Worm (Caenorhabditis elegans) whole organism, dauer: Measurements from ENCODE around the gene nhr-97.

Source experiments
- unc-62 ChIP-seq: sonication (generic microtip); optimal IDR thresholded peaks from 2 replicates; lab custom pipeline; 2017; ENCODE audit warnings: missing biosample characterization, missing genetic modification reagents, missing genetic modification characterization

The nhr-97 gene

ce11 chrIV:9772096-9772720 lies 14.8 kb downstream of the nhr-97 start, which contains the start of gene cav-1:
Gene cav-1 (plus strand): TSS chrIV:9772510.
- TF ChIP-seq unc-62: no peak

DNA sequence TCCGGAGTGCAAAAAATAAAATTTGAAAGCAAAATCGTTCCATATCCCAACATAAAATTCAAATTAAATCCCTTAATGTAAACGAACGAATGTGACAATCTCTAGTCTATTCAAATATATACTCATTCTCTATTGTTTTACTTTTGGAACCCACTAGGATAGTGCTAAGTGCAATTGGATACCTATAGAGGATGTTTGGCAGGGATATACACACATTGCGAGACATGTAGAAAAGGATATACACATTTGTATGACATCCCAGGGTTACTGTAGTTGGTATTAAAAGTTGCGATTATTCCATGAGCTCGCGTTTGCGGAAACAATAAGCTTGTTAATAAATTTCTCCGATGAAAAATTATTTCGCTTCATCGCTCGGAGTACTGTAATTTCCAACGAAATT lies 16.0 kb downstream of the nhr-97 start:
- TF ChIP-seq unc-62: no peak

- TF ChIP-seq unc-62: no peak
Measured at ce11 chrIV:9777535-9777934, 20.1 kb downstream of the nhr-97 start, which contains the start of gene sna-2. Gene sna-2 (minus strand): TSS chrIV:9777634.

DNA sequence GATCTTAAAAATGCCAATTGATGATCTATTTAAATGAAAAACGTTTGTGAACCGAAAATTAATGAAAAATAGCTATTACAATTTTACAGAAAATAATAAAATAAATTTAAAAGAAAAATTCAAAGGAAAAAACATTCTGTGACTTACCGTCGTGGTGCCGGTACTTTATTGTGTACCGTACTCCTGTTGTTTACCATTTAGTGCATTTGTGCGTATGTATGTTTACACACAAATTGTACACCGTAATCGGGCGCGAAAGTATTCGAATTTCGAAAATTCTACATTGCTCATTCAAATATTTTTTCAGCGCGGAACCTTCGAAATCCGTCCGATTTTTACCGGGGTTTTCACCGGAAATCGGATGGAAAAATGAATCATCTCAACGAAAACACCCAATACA lies 20.6 kb downstream of the nhr-97 start, which contains the start of gene T13F2.6:
TSS of gene T13F2.6 (plus strand) at position 306 of the 400 bp plus-strand sequence.
- no peak for TF ChIP-seq unc-62

- no peak for TF ChIP-seq unc-62
Measured at ce11 chrIV:9784689-9785088, 27.2 kb downstream of the nhr-97 start, which contains the start of gene sre-4. Gene sre-4 (minus strand): TSS chrIV:9784789.

- TF ChIP-seq unc-62: no peak
Measured at ce11 chrIV:9789496-9789895, 32.1 kb downstream of the nhr-97 start, which contains the start of gene T13F2.4. Gene T13F2.4 (plus strand): TSS chrIV:9789796.

DNA sequence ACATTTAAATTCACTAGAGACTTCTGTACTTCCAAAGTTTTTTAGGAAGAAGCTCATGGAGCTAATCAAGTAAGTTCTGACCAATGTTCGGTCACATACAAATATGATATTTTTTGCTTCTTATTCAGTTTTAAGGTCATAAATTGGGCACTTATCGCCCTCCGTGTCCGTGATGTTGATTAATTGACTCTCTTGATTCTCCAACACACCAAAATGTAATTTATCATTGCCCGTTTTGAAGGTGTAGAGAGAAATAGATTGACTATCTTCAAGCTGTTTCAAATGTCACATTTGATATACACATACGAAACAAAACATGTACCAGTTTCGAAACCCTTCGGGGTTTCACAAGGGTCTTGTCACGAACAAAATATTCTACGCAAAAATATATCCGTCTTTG lies 33.3 kb downstream of the nhr-97 start:
- no peak for TF ChIP-seq unc-62

DNA sequence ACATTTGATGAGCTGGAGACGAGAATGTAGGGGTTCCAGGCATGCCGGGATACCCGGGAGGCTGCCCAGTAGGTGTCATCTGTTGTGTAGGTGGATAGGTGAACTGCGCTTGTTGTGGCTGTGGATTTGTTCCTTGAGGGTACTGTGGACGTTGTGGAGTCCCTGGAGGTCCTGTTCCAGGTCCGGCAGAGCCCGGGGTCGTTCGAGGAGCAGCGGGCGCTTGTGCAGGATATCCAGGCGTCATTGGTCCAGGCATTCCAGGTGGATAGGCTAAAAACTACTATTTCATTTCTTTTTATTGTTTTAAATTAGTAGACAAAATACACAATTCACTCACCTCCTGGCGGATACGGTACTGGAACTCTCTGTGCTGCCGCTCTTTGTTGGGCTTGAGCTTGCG lies 37.8 kb downstream of the nhr-97 start:
- TF ChIP-seq unc-62: no peak

DNA sequence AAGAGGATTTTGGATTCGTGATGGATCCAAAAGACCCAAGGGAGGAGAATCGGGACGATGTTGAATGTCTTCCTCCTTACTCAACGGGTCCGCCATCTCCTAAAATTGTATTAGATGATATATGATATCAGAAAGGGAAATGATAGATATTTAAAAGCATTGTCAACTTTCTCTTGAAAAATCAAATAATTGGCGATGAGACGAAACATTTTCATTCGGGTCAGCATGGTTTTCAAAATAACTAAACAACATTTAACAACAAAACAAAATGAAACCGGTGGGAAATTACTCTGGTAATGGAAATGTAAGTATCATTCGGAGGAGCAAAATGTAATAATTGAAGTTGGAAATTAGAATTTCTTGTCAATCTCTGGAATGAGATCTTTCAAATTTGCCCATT lies 39.1 kb downstream of the nhr-97 start, which contains the start of gene pis-1:
TSS of gene pis-1 (minus strand) at position 101 of the 400 bp plus-strand sequence.
- no peak for TF ChIP-seq unc-62

ce11 chrIV:9797304-9798003 lies 40.0 kb downstream of the nhr-97 start, which contains the start of gene T13F2.2:
Gene T13F2.2 (minus strand): TSS chrIV:9797354.
- no peak for TF ChIP-seq unc-62

DNA sequence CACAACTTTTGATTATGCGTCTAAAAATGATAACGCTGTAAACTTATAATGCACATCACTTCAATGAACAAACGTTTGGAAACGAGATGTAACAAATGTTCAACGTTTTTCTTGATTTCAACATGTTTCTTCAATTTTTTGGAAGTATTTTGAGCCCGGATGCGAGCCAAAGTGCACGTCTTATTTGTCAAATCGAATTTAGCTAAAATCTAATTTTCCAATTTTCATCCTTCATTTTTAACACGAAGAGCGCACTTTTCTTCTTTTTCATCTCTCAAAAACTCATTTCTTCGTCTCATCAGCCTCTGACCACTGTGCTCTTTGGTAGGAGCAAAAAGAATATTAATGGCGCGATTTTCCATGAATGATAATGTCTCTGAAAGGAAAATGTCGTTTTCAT lies 40.9 kb downstream of the nhr-97 start:
- no peak for TF ChIP-seq unc-62

ce11 chrIV:9799129-9799528 lies 41.7 kb downstream of the nhr-97 start, which contains the start of gene fat-4:
Gene fat-4 (plus strand): TSS chrIV:9799429.
- TF ChIP-seq unc-62: no peak

DNA sequence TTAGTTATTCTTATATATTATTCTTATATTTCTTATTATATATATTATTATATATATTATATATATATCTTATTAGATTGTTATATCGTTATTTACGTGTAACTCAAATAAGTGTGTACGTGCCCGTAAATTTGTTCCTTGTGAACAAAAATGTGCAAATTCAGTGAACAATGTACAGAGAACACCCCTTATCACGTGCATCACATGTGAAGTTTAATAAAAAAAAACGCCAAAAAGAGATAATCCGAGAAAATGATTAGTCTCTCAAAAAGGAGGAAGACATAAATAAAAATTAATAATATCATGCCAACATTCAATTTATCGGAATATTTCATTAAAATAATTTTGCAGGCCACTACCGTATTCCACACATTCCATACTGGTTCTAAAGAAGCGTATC lies 42.2 kb downstream of the nhr-97 start:
- TF ChIP-seq unc-62: no peak

DNA sequence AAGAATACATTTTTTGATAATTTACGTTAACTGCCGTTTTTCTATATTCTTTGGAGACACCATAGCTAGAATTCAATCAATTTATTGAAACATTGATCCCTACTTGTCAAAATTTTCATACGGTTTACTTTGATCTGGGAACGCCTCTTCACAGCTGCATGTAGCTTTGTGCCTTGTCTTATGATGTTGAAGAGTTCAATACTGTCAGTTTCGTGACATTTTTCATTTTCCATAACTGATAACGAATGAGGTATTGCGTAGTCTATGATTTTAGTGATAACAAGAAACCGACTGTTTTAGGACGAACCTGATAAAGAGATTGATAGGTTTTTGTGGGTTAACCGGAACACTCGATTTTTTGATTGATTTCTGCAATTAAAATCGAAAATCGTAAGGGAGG lies 44.0 kb downstream of the nhr-97 start:
- TF ChIP-seq unc-62: no peak

DNA sequence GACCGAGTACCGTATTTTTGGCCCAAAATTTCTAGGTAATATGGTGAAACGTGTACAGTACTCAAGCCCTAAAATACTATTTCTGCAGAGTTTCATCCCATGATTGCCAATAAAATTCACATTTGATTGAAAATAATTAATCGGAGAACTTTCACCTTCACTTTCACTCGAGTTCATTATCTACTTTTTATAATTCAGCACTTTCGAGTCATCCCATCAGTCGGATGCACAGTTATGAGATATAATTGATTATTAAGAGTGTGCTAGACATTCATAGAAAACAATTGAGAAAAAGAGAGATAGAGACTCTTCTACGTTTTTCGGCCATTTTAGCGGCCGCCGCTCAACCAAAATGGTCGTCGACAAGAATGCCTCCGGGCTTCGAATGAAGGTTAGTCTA lies 45.3 kb downstream of the nhr-97 start, which contains the start of gene fat-3:
TSS of gene fat-3 (plus strand) at position 313 of the 400 bp plus-strand sequence.
- no peak for TF ChIP-seq unc-62

ce11 chrIV:9803544-9803943 lies 46.1 kb downstream of the nhr-97 start:
- TF ChIP-seq unc-62: no peak

DNA sequence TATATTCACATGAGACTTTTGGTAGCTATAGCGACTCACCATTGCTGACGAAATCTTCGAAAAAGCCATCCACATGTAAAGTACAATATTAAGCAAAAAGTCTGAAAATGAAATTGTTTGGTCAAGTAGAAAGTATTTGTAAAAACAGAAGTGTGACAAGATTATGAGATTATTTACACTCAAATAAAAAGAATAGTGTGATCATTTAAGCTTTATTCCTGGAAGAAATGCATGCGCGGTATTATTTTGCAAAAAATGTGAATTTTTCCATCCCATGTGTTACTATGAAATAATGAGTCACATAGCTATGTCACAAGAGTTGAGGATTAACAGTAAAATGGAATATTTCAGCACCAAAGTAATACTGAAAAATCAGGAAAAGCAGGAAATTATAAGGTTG lies 53.2 kb downstream of the nhr-97 start, which contains the start of gene dct-15:
TSS of gene dct-15 (minus strand) at position 101 of the 400 bp plus-strand sequence.
- TF ChIP-seq unc-62: no peak

DNA sequence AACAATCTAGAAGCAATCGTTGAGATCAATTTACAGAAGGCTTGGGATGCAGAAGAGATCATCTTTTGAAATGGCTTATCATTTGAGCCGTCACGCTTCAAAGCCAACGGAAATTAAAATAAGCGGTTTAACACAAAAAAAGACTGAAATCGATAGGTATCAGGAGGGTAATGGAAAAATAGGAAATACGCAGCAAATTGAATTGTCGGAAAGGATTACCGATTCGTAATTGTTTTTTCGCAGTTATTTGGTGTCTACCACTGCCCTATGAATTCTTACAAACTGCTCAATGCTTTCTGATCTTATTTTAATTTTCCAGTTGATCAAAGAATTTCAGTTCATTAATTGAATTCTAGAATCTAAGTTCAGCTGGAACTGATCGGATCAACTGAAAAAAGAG lies 54.0 kb downstream of the nhr-97 start:
- no peak for TF ChIP-seq unc-62
